Worm (Caenorhabditis elegans): ENCODE data around the gene K02E11.6.

The K02E11.6 gene

DNA sequence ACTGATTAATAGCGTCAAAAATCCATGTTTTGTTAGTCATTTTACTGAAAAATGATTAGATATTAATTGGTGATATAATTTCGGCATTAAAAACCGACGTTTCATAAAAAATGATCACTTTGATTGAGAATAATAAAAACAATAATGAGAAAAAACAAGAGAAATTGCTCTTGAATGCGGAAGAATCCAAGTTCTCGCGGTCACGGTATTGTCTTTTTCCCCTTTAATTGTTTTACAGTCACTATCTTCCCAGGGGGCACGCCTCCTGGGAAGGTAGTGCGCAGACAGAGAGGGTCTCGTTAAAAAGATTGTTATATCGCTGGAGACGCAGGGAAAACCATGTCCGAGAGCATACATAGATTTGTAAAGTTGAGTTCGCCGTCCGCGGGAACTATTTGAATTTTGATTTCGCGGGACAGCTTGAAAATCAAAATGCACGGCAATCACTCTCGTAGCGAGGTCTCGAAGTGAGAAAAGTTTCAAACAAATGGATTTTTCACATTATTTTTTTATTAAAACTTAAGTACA, 45.1 kb downstream of the K02E11.6 start, which contains the start of gene F14D7.2:
Gene F14D7.2 (minus strand): TSS at position 51 of the 528 bp plus-strand sequence.
- no peak for TF ChIP-seq M03D4.4 (tag; optimal IDR thresholded peaks at IDR 0.05)

DNA sequence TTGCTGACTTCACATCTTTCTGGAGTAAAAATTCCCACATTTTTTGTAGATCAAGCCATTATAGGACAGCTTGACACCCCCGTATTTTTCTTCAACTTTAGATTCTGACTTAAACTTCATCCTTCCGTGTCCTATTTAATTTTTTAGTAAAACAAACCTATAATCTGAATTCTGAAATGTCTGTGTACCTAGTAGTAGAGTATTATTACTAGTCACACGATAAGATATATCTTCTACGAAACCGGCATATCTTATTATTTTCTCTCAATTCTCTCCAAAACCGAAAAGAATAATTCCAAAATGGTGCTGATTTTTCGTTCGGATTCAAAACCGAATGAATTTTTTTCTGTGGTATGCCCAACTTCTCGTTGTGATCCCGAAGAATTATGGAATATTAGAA, 45.8 kb downstream of the K02E11.6 start, which contains the start of gene F14D7.9:
Gene F14D7.9 (plus strand): TSS at position 301 of the 400 bp plus-strand sequence.
- TF ChIP-seq ceh-39 (tag; optimal IDR thresholded peaks at IDR 0.05), result no peak
- TF ChIP-seq hlh-1 (tag; optimal IDR thresholded peaks at IDR 0.05), result no peak
- TF ChIP-seq mep-1 (tag; optimal IDR thresholded peaks at IDR 0.05), result no peak
- TF ChIP-seq nhr-76 (tag; optimal IDR thresholded peaks at IDR 0.05), result no peak
- TF ChIP-seq unc-62 (GFP tag; optimal IDR thresholded peaks at IDR 0.05), result no peak
- no peak for TF ChIP-seq nhr-237 (tag; optimal IDR thresholded peaks at IDR 0.05)
- TF ChIP-seq mls-2 (tag; optimal IDR thresholded peaks at IDR 0.05), result no peak
- TF ChIP-seq lin-32 (GFP tag; optimal IDR thresholded peaks at IDR 0.05), result no peak
- no peak for TF ChIP-seq snpc-4 (tag; optimal IDR thresholded peaks at IDR 0.05)
- no peak for TF ChIP-seq ceh-83 (GFP tag; optimal IDR thresholded peaks at IDR 0.05)
- no peak for TF ChIP-seq nhr-28 (tag; optimal IDR thresholded peaks at IDR 0.05)
- no peak for TF ChIP-seq nhr-2 (tag; optimal IDR thresholded peaks at IDR 0.05)
- TF ChIP-seq bed-3 (GFP tag; optimal IDR thresholded peaks at IDR 0.05), result no peak
- no peak for TF ChIP-seq sem-2 (GFP tag; optimal IDR thresholded peaks at IDR 0.05)
- TF ChIP-seq elt-3 (tag; optimal IDR thresholded peaks at IDR 0.05), result no peak
- TF ChIP-seq cnd-1 (tag; optimal IDR thresholded peaks at IDR 0.05), result no peak
- TF ChIP-seq sptf-1 (tag; optimal IDR thresholded peaks at IDR 0.05), result no peak

DNA sequence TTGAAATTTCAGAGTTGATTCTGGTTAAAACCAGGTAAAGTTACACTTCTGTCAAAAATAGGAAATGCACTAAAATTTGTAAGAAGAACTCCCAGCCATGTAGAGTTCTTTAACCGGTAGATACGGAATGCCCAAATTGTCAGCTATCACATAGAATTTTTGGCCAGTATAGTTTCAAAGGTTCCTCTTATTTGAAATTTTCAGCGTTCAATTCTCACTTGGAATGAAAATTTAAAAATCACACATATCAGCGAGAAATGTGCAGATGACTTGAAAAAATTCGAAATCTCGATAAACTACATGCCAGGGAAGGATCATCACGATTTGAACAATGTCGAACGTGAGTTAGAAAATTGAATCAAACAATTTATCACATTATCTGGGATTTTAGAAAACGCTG, 47.9 kb downstream of the K02E11.6 start, which contains the start of gene F14D7.3:
Gene F14D7.3 (plus strand): TSS at position 301 of the 400 bp plus-strand sequence.
- TF ChIP-seq flh-1 (GFP tag; optimal IDR thresholded peaks at IDR 0.05), result no peak
- TF ChIP-seq nhr-28 (tag; optimal IDR thresholded peaks at IDR 0.05), result no peak
- no peak for TF ChIP-seq mep-1 (tag; optimal IDR thresholded peaks at IDR 0.05)
- no peak for TF ChIP-seq ceh-39 (tag; optimal IDR thresholded peaks at IDR 0.05)
- TF ChIP-seq sem-2 (GFP tag; optimal IDR thresholded peaks at IDR 0.05), result no peak
- TF ChIP-seq cnd-1 (tag; optimal IDR thresholded peaks at IDR 0.05), result no peak
- no peak for TF ChIP-seq mab-5 (tag; optimal IDR thresholded peaks at IDR 0.05)
- no peak for TF ChIP-seq nhr-2 (tag; optimal IDR thresholded peaks at IDR 0.05)
- no peak for TF ChIP-seq ham-2 (GFP tag; optimal IDR thresholded peaks at IDR 0.05)
- TF ChIP-seq hlh-1 (tag; optimal IDR thresholded peaks at IDR 0.05), result no peak
- TF ChIP-seq nhr-237 (tag; optimal IDR thresholded peaks at IDR 0.05), result no peak
- no peak for TF ChIP-seq mls-2 (tag; optimal IDR thresholded peaks at IDR 0.05)
- no peak for TF ChIP-seq ceh-83 (GFP tag; optimal IDR thresholded peaks at IDR 0.05)
- TF ChIP-seq unc-39 (tag; optimal IDR thresholded peaks at IDR 0.05), result no peak
- no peak for TF ChIP-seq M03D4.4 (tag; optimal IDR thresholded peaks at IDR 0.05)
- TF ChIP-seq nhr-76 (tag; optimal IDR thresholded peaks at IDR 0.05), result no peak
- no peak for TF ChIP-seq ces-1 (GFP tag; optimal IDR thresholded peaks at IDR 0.05)
- no peak for TF ChIP-seq nhr-12 (tag; optimal IDR thresholded peaks at IDR 0.05)
- no peak for TF ChIP-seq blmp-1 (tag; optimal IDR thresholded peaks at IDR 0.05)
- TF ChIP-seq bed-3 (GFP tag; optimal IDR thresholded peaks at IDR 0.05), result no peak

DNA sequence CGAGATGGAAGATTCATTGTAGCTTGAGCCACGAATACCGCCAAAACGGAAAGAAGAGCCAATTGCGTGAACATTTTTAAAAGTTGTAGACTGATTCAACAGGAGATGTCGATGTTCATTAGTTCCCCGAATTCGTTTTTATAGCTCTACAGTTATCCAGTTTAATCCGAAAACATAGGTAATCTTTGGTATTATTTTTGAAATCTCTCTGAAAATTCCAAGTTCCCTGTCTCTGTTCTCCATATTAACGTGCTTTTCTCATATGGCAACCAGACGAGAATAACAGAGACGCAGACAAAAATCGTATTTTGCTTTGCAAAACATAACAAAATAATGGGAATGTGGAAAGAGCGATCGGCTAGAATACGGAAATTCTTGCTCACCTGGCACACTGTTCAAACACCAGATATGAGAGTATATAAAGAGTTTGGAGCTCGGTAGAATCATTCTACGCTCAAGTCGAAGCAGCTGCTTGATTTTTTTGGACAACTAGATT, 51.0 kb downstream of the K02E11.6 start, which contains the start of the genes spig-3 and F14D7.12:
Gene spig-3 (minus strand): TSS at position 101 of the 496 bp plus-strand sequence.
Gene F14D7.12 (plus strand): TSS at position 446 of the 496 bp plus-strand sequence.
- no peak for TF ChIP-seq zip-8 (tag; optimal IDR thresholded peaks at IDR 0.05)
- TF ChIP-seq unc-39 (tag; optimal IDR thresholded peaks at IDR 0.05), result no peak
- TF ChIP-seq elt-1 (tag; optimal IDR thresholded peaks at IDR 0.05; ENCODE audit: borderline replicate concordance, insufficient read depth), result no peak
- TF ChIP-seq ceh-43 (GFP tag; optimal IDR thresholded peaks at IDR 0.05), result no peak
- TF ChIP-seq ces-1 (GFP tag; optimal IDR thresholded peaks at IDR 0.05), result no peak
- TF ChIP-seq nhr-28 (tag; optimal IDR thresholded peaks at IDR 0.05), result no peak
- no peak for TF ChIP-seq lin-13 (tag; optimal IDR thresholded peaks at IDR 0.05)
- no peak for TF ChIP-seq sptf-1 (tag; optimal IDR thresholded peaks at IDR 0.05)
- no peak for TF ChIP-seq nhr-237 (tag; optimal IDR thresholded peaks at IDR 0.05)
- no peak for TF ChIP-seq blmp-1 (tag; optimal IDR thresholded peaks at IDR 0.05)
- TF ChIP-seq cnd-1 (tag; optimal IDR thresholded peaks at IDR 0.05), result no peak
- no peak for TF ChIP-seq hlh-1 (tag; optimal IDR thresholded peaks at IDR 0.05)
- no peak for TF ChIP-seq drap-1 (GFP tag; optimal IDR thresholded peaks at IDR 0.05)
- TF ChIP-seq bed-3 (GFP tag; optimal IDR thresholded peaks at IDR 0.05), result no peak
- TF ChIP-seq nhr-76 (tag; optimal IDR thresholded peaks at IDR 0.05), result no peak
- no peak for TF ChIP-seq sem-2 (GFP tag; optimal IDR thresholded peaks at IDR 0.05)
- no peak for TF ChIP-seq ceh-39 (tag; optimal IDR thresholded peaks at IDR 0.05)
- no peak for TF ChIP-seq lsy-2 (tag; optimal IDR thresholded peaks at IDR 0.05)
- no peak for TF ChIP-seq unc-62 (GFP tag; optimal IDR thresholded peaks at IDR 0.05)
- TF ChIP-seq ztf-11 (tag; optimal IDR thresholded peaks at IDR 0.05), result no peak
